Fruit fly (Drosophila melanogaster) whole organism: ENCODE results near the gene SuUR.

Source experiments
- Dll ChIP-seq: fragments of >200 bp; optimal IDR thresholded peaks from 2 replicates; lab custom pipeline; 2017
- pan ChIP-seq: fragments of >200 bp; optimal IDR thresholded peaks from 2 replicates; lab custom pipeline; 2017
- psq ChIP-seq: fragments of >200 bp; optimal IDR thresholded peaks from 2 replicates; lab custom pipeline; 2017
- usp ChIP-seq: fragments of >200 bp; optimal IDR thresholded peaks from 2 replicates; lab custom pipeline; 2017; ENCODE audit warnings: missing biosample characterization, missing genetic modification characterization, mixed read lengths

- TF ChIP-seq usp (no peak), pan (lab: Kevin White, UChicago) (no peak), Dll (lab: Kevin White, UChicago) (no peak), psq (no peak)
These were observed 9.5 kb downstream of the SuUR start, which contains the start of the genes Pfdn2 and Noc1 for dm6 chr3L:11074043-11074853.
